Worm (Caenorhabditis elegans): ENCODE results near the gene R13A1.1.

- TF ChIP-seq syd-9 (tag; optimal IDR thresholded peaks at IDR 0.05) = no peak
- no peak for TF ChIP-seq dmd-4 (tag; optimal IDR thresholded peaks at IDR 0.05; ENCODE audit: borderline replicate concordance)
These were observed 3.6 kb upstream of the R13A1.1 start for ce11 chrIV:7216210-7216609.
